Fruit fly (Drosophila melanogaster) whole organism, pupa: Measurements from ENCODE around the gene CG9132.

ENCODE experiments used
- CG10348 ChIP-seq: fragments of 200-800 bp; sonication (Bioruptor generic); IDR thresholded peaks from 2 replicates; pipeline ENCODE4 v1.3.6; 2022; ENCODE audit warnings: missing biosample characterization, missing genetic modification characterization
- CG12605 ChIP-seq: fragments of 200-800 bp; sonication (Bioruptor generic); IDR thresholded peaks from 2 replicates; pipeline ENCODE4 v1.3.6; 2022; ENCODE audit warnings: missing biosample characterization, missing genetic modification characterization
- CG13204 ChIP-seq: fragments of 200-800 bp; sonication (Bioruptor generic); optimal IDR thresholded peaks from 2 replicates; lab custom pipeline; 2018; ENCODE audit warnings: missing biosample characterization, mild to moderate bottlenecking, missing genetic modification characterization, moderate library complexity
- CG14655 ChIP-seq: fragments of 200-800 bp; sonication (Bioruptor generic); optimal IDR thresholded peaks from 3 replicates; lab custom pipeline; 2017; ENCODE audit warnings: mild to moderate bottlenecking, missing biosample characterization, missing genetic modification reagents, missing genetic modification characterization
- CG15710 ChIP-seq: fragments of 200-800 bp; sonication (Bioruptor generic); optimal IDR thresholded peaks from 2 replicates; lab custom pipeline; 2018; ENCODE audit warnings: missing biosample characterization, mild to moderate bottlenecking, missing genetic modification characterization, moderate library complexity
- CG17806 ChIP-seq: fragments of 200-800 bp; sonication (Bioruptor generic); optimal IDR thresholded peaks from 2 replicates; lab custom pipeline; 2018; ENCODE audit warnings: missing biosample characterization, mild to moderate bottlenecking, missing genetic modification characterization, moderate library complexity
- CG32121 ChIP-seq: fragments of 200-800 bp; sonication (Bioruptor generic); IDR thresholded peaks from 2 replicates; pipeline ENCODE4 v1.3.6; 2022; ENCODE audit warnings: missing biosample characterization, missing genetic modification characterization
- CG34367 ChIP-seq: fragments of 200-800 bp; sonication (Bioruptor generic); optimal IDR thresholded peaks from 2 replicates; lab custom pipeline; 2018; ENCODE audit warnings: missing biosample characterization, mild to moderate bottlenecking, missing genetic modification characterization
- CG4496 ChIP-seq: fragments of 200-800 bp; sonication (Bioruptor generic); IDR thresholded peaks from 3 replicates; pipeline ENCODE4 v1.3.6; 2022; ENCODE audit warnings: missing biosample characterization, missing genetic modification characterization
- CG8159 ChIP-seq: fragments of 200-800 bp; sonication (Bioruptor generic); optimal IDR thresholded peaks from 3 replicates; lab custom pipeline; 2018; ENCODE audit warnings: missing biosample characterization, mild to moderate bottlenecking, missing genetic modification characterization, moderate library complexity
- CG8301 ChIP-seq: fragments of 200-800 bp; sonication (Bioruptor generic); optimal IDR thresholded peaks from 2 replicates; lab custom pipeline; 2018; ENCODE audit warnings: missing biosample characterization, mild to moderate bottlenecking, missing genetic modification characterization
- CG9948 ChIP-seq: fragments of 200-800 bp; sonication (Bioruptor generic); optimal IDR thresholded peaks from 2 replicates; lab custom pipeline; 2018; ENCODE audit warnings: missing biosample characterization, mild to moderate bottlenecking, missing genetic modification characterization, moderate library complexity
- D1 ChIP-seq: fragments of 200-800 bp; sonication (Bioruptor generic); optimal IDR thresholded peaks from 2 replicates; lab custom pipeline; 2018; ENCODE audit warnings: missing biosample characterization, mild to moderate bottlenecking, missing genetic modification characterization, moderate library complexity
- EcR ChIP-seq: fragments of 200-800 bp; sonication (Bioruptor generic); optimal IDR thresholded peaks from 3 replicates; lab custom pipeline; 2019; ENCODE audit warnings: missing biosample characterization, missing genetic modification characterization, mild to moderate bottlenecking, moderate library complexity, missing genetic modification reagents
- Ets98B ChIP-seq: fragments of 200-800 bp; sonication (Bioruptor generic); IDR thresholded peaks from 2 replicates; pipeline ENCODE4 v1.3.6; 2022; ENCODE audit warnings: missing biosample characterization, missing genetic modification characterization
- Pif1A ChIP-seq: fragments of 200-800 bp; sonication (Bioruptor generic); optimal IDR thresholded peaks from 3 replicates; lab custom pipeline; 2016; ENCODE audit warnings: missing biosample characterization, missing genetic modification characterization
- Pif1B ChIP-seq: fragments of 200-800 bp; sonication (Bioruptor generic); optimal IDR thresholded peaks from 3 replicates; lab custom pipeline; 2016; ENCODE audit warnings: missing biosample characterization, missing genetic modification characterization
- Snoo ChIP-seq: fragments of 200-800 bp; sonication (Bioruptor generic); optimal IDR thresholded peaks from 3 replicates; lab custom pipeline; 2017; ENCODE audit warnings: missing biosample characterization, mild to moderate bottlenecking, missing genetic modification characterization, inconsistent platforms
- fd96Ca ChIP-seq: fragments of 200-800 bp; sonication (Bioruptor generic); IDR thresholded peaks from 3 replicates; pipeline ENCODE4 v1.3.6; 2022; ENCODE audit warnings: missing biosample characterization, missing genetic modification characterization
- gl ChIP-seq: fragments of 200-800 bp; sonication (Bioruptor generic); optimal IDR thresholded peaks from 2 replicates; lab custom pipeline; 2018; ENCODE audit warnings: missing biosample characterization, mild to moderate bottlenecking, missing genetic modification characterization
- rn ChIP-seq: fragments of 200-800 bp; sonication (Bioruptor generic); IDR thresholded peaks from 2 replicates; pipeline ENCODE4 v1.3.6; 2022; ENCODE audit warnings: missing biosample characterization, missing genetic modification characterization

CG9132 gene

DNA sequence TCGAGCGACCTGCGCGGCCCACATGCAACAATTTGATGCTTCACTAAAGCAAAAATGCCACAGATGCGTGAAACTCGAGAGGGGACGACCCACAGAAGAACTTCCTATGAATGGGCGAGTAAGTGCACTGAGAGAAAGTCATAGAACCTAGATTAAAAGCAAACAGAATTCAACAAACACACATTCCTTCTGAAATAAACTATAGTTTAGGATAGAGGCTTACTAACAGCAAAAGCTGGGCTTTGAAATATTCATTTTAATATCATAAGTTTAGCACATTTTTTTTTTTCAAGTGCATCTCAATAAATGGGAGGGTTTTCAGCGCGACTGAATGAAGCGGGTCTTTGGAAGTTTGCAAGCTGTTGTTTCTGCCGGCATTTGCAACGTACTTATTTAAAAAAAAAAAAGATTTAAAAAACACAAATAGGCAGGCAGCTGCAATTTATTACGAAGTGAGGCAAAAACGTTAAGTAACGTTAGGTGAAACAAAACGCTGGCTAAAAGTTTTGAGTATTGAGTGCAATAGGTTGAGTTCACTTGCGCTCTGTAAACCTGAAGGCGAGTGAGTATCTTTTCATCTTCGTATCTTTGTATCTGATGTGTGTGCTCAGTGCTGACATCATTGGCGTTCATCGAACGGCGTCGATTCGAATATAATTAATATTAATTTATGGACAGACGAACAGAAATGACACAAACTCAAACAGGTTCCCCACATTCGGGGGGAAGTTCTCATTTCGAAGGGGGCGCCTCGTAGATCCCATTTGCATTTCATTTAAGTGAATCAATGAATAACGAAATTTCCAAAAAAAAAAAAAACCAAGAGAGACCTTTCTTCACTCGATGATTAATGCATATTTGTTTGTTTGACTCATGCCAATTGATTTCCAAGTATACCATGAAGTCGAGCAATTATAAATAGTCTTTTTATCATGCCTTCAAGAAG is 27.4 kb downstream of the CG9132 start:
- TF ChIP-seq CG12605 (GFP tag; lab: Robert Waterston, UW) (peak; percentile 68; the same call in 1 of the 2 replicates), Snoo (tag; lab: Kevin White, UChicago) (peak; percentile 32), D1 (tag; lab: Kevin White, UChicago) (no peak), CG34367 (tag; lab: Kevin White, UChicago) (peak; percentile 22), gl (no peak), CG10348 (GFP tag; lab: Robert Waterston, UW) (no peak), Pif1A (GFP tag; lab: Kevin White, UChicago) (peak; percentile 67), CG15710 (tag; lab: Kevin White, UChicago) (peak; percentile 37), Pif1B (peak; percentile 75), EcR (GFP tag; lab: Kevin White, UChicago) (no peak), CG13204 (GFP tag; lab: Kevin White, UChicago) (no peak), CG32121 (GFP tag; lab: Robert Waterston, UW) (peak; percentile 57), Ets98B (GFP tag; lab: Robert Waterston, UW) (peak; percentile 77), CG9948 (tag; lab: Kevin White, UChicago) (no peak), rn (GFP tag; lab: Robert Waterston, UW) (peak; percentile 36; the same call in 1 of the 2 replicates), fd96Ca (peak; percentile 84), CG14655 (GFP tag; lab: Kevin White, UChicago) (peak; percentile 66), CG4496 (peak; percentile 89), CG8301 (peak; percentile 58), CG17806 (tag; lab: Kevin White, UChicago) (peak; percentile 70), CG8159 (tag; lab: Kevin White, UChicago) (peak; percentile 68)
- TF ChIP-seq, all 21 proteins: peak for 15

DNA sequence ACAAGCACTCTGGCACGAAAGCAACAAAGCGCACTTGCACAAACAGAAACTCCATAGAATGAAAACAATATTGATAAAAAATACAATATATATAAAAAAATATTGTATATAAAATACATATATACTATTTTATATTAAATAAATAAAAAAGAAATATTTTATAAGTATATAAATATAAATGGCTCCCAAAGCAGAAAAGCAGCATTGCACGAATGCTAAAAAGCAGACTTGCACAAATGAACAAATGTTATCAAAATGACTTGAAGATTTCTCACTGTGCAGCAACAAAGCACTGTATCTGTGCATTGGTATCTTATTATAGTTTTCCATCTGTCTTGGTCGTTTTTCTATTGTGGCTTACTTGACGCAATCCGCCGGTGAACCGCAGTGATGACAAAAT is 31.7 kb downstream of the CG9132 start:
- TF ChIP-seq CG14655 (GFP tag; lab: Kevin White, UChicago), result peak; percentile 27
- TF ChIP-seq CG12605 (GFP tag; lab: Robert Waterston, UW), result no peak

DNA sequence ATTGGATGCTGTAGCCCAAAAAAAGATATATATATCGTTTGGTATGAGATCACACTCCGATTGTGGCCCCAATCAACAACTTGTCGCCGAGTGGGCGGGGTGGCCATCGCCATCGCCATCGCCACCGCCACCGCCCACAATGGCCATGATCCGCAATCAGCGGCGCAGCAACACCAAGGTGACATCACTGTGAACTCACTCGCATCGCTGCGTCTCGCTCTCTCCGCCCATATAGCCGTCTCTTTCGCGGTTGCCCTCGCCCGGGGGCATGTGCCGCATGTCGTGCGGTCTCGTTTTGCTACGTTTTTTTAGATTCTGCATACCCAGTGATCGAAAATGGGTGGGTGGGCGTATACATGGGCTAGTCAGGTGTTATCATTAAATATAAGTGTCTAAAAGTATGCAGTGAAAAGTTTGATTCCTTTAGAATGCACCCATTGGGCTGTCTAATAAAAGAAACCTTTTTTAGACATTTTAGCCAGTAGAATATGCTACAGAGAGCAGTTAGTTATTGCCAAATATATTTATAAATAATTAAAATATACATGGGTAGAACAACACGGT is 33.6 kb downstream of the CG9132 start:
- TF ChIP-seq CG14655 (GFP tag; lab: Kevin White, UChicago) (peak; percentile 16), Ets98B (GFP tag; lab: Robert Waterston, UW) (0 out of 2 replicates have a peak, but pooled peaks have one; percentile 6), CG8301 (no peak)

DNA sequence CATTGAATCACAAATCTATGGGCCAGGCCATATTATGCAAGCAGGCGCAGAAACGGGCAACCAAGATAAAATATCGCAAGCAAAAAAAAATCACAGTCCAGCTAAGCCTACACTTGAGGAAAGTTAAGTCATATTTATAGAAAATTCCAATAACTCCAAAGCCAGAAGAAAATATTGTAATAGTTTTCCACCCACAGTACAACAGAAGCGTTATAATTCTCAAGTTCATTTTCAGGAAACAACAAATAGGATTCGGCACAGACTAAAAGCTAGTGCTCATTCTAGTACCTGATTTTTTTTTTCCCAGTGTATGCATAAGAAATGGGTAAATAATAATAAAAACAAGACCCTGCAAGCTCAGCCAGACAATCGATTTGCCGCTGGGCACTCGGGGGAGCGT is 34.7 kb downstream of the CG9132 start:
- TF ChIP-seq Pif1B (peak; percentile 38), fd96Ca (peak; percentile 47; the same call in 1 of the 3 replicates), EcR (GFP tag; lab: Kevin White, UChicago) (no peak), Pif1A (GFP tag; lab: Kevin White, UChicago) (peak; percentile 40), CG12605 (GFP tag; lab: Robert Waterston, UW) (no peak), CG34367 (tag; lab: Kevin White, UChicago) (peak; percentile 32), Ets98B (GFP tag; lab: Robert Waterston, UW) (peak; percentile 24; the same call in 1 of the 2 replicates), CG8159 (tag; lab: Kevin White, UChicago) (peak; percentile 33), CG15710 (tag; lab: Kevin White, UChicago) (peak; percentile 44), CG8301 (peak; percentile 13), rn (GFP tag; lab: Robert Waterston, UW) (no peak), CG10348 (GFP tag; lab: Robert Waterston, UW) (no peak), CG14655 (GFP tag; lab: Kevin White, UChicago) (peak; percentile 48), CG13204 (GFP tag; lab: Kevin White, UChicago) (no peak), gl (no peak), CG32121 (GFP tag; lab: Robert Waterston, UW) (no peak), Snoo (tag; lab: Kevin White, UChicago) (no peak), D1 (tag; lab: Kevin White, UChicago) (no peak), CG17806 (tag; lab: Kevin White, UChicago) (peak; percentile 14), CG9948 (tag; lab: Kevin White, UChicago) (peak; percentile 41), CG4496 (peak; percentile 38; the same call in 1 of the 3 replicates)

DNA sequence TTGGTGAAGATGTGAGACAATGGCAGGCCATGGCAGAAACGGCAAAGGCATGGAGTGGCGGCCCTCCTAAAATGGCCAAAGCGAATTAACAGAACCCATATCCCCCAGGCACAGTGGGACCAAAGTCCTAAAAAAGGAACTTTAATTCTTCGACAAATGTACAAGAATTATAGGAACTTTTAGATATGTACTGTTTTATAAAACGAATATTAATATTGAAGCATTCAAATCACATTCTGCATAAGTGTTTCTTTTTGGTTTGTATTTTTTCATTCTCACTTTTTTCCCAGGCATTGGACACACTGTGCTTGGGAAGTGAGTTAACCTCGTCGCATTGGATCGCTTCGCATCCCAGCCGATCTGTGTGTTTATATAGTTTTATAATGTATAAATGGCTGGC is 35.6 kb downstream of the CG9132 start:
- TF ChIP-seq CG9948 (tag; lab: Kevin White, UChicago) (peak; percentile 28), Ets98B (GFP tag; lab: Robert Waterston, UW) (no peak), CG17806 (tag; lab: Kevin White, UChicago) (peak; percentile 42), Pif1B (peak; percentile 52), Snoo (tag; lab: Kevin White, UChicago) (no peak), fd96Ca (no peak), CG10348 (GFP tag; lab: Robert Waterston, UW) (no peak), CG13204 (GFP tag; lab: Kevin White, UChicago) (no peak), gl (no peak), CG4496 (0 out of 3 replicates have a peak, but pooled peaks have one; percentile 41), D1 (tag; lab: Kevin White, UChicago) (no peak), CG14655 (GFP tag; lab: Kevin White, UChicago) (peak; percentile 55), CG8159 (tag; lab: Kevin White, UChicago) (peak; percentile 38), rn (GFP tag; lab: Robert Waterston, UW) (no peak), CG32121 (GFP tag; lab: Robert Waterston, UW) (no peak), CG8301 (peak; percentile 24), CG15710 (tag; lab: Kevin White, UChicago) (peak; percentile 30), Pif1A (GFP tag; lab: Kevin White, UChicago) (peak; percentile 44), CG12605 (GFP tag; lab: Robert Waterston, UW) (no peak), EcR (GFP tag; lab: Kevin White, UChicago) (no peak), CG34367 (tag; lab: Kevin White, UChicago) (peak; percentile 16)
